Worm (Caenorhabditis elegans): ENCODE data around the gene tpan-1.
A peak's percentile ranks its signal among the peaks of the same experiment; 100 is the strongest.

The tpan-1 gene

DNA sequence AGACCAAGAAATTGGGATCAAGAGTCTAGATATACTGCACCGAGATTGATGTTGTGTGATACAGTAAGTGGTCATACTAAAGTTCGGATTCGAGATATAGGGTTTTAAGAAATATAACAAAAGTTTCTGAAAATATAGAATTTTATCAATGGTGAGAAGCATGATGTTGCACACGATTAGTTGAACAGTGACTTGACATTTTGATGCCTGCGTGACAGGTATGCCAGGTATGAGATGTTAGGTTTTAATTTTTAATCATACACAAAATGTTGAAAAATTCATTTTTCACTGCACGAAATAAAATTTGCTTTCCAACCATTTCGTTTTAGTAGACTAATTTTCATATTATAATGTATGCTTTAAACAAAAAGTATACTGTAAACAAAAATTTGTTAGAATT is 41.1 kb downstream of the tpan-1 start:
- TF ChIP-seq hlh-4 (tag; optimal IDR thresholded peaks at IDR 0.05): no peak
- TF ChIP-seq egl-13 (tag; optimal IDR thresholded peaks at IDR 0.05): no peak
- no peak for TF ChIP-seq elt-2 (tag; optimal IDR thresholded peaks at IDR 0.05)
- TF ChIP-seq C04F5.9 (tag; optimal IDR thresholded peaks at IDR 0.05): no peak
- no peak for TF ChIP-seq ces-1 (GFP tag; optimal IDR thresholded peaks at IDR 0.05)
- no peak for TF ChIP-seq grh-1 (GFP tag; IDR thresholded peaks at IDR 0.05)

DNA sequence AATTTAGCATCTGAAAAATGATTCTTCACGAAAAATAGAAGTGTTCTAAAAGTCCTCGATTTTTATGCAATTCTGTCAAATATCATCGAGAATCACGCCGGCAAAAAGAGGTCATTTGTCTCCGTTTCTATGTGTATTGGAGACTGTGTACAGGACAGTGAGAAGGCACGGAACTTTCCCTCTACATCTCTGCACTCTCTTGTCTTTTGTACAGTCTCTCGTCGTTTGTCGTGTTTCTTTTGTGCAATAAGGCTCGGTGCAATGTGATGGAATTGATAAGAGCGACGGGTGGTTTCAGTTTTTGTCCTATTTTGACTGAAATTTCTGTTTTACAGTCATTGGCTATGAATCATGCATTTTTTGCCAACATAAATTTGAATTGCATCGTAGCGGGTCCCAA is 42.6 kb downstream of the tpan-1 start:
- TF ChIP-seq grh-1 (GFP tag; IDR thresholded peaks at IDR 0.05) (no peak), elt-2 (tag; optimal IDR thresholded peaks at IDR 0.05) (peak; percentile 40), dpl-1 (GFP tag; optimal IDR thresholded peaks at IDR 0.05) (no peak), nhr-90 (tag; optimal IDR thresholded peaks at IDR 0.05; ENCODE audit: poor library complexity) (no peak), egl-13 (tag; optimal IDR thresholded peaks at IDR 0.05) (no peak), C34B4.2 (tag; optimal IDR thresholded peaks at IDR 0.05) (no peak), mab-9 (GFP tag; IDR thresholded peaks at IDR 0.05) (no peak), nhr-20 (tag; optimal IDR thresholded peaks at IDR 0.05) (peak; percentile 4), blmp-1 (tag; optimal IDR thresholded peaks at IDR 0.05) (peak; percentile 58), lin-35 (GFP tag; optimal IDR thresholded peaks at IDR 0.05) (peak in 1 of 2 experiments; percentile 32), nhr-85 (tag) (peak; percentile 34), mdl-1 (tag; optimal IDR thresholded peaks at IDR 0.05) (peak in 1 of 2 experiments; percentile 18), nhr-84 (tag; optimal IDR thresholded peaks at IDR 0.05) (no peak), lin-14 (GFP tag; optimal IDR thresholded peaks at IDR 0.05) (peak; percentile 21), snu-23 (GFP tag; optimal IDR thresholded peaks at IDR 0.05) (peak; percentile 16), rnt-1 (tag; optimal IDR thresholded peaks at IDR 0.05) (no peak), fkh-8 (tag; optimal IDR thresholded peaks at IDR 0.05) (no peak), lsy-2 (tag; optimal IDR thresholded peaks at IDR 0.05) (peak in 1 of 2 experiments; percentile 31), mef-2 (tag; optimal IDR thresholded peaks at IDR 0.05) (no peak)

DNA sequence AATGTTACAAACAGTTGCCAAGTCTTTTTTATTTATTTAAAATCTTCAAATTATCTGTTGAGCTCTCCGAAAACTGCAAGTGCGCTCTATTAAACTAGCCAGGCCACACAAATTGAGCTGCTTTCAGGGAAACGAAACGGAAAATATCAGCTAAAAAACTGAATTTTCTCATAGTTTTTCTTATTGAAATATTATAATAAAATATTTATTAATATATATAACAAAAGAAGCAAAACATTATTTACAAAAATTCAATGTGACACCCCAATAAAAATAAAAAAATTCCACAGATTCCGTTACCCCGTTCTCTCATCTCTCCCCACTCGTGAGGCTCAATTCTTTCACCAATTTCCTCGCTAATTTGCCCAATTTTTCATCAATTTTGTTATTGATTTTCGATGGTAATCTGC is 43.3 kb downstream of the tpan-1 start:
- TF ChIP-seq mdl-1 (tag; optimal IDR thresholded peaks at IDR 0.05) (no peak), skn-1 (tag; optimal IDR thresholded peaks at IDR 0.05) (no peak), isw-1 (GFP tag; IDR thresholded peaks at IDR 0.05) (peak; percentile 46; the same call in 1 of the 2 replicates), unc-62 (GFP tag; optimal IDR thresholded peaks at IDR 0.05) (no peak), C04F5.9 (tag; optimal IDR thresholded peaks at IDR 0.05) (no peak), nhr-20 (tag; optimal IDR thresholded peaks at IDR 0.05) (no peak), zag-1 (tag; optimal IDR thresholded peaks at IDR 0.05) (no peak), nhr-28 (tag; optimal IDR thresholded peaks at IDR 0.05) (no peak), blmp-1 (tag; optimal IDR thresholded peaks at IDR 0.05) (no peak), ztf-4 (tag; optimal IDR thresholded peaks at IDR 0.05) (no peak), irx-1 (tag; optimal IDR thresholded peaks at IDR 0.05) (no peak), lin-39 (tag; optimal IDR thresholded peaks at IDR 0.05) (no peak), xbp-1 (tag; optimal IDR thresholded peaks at IDR 0.05) (peak; percentile 33), ces-1 (GFP tag; optimal IDR thresholded peaks at IDR 0.05) (no peak), unc-30 (tag; optimal IDR thresholded peaks at IDR 0.05) (no peak), lin-35 (GFP tag; optimal IDR thresholded peaks at IDR 0.05) (no peak), nhr-85 (tag) (peak; percentile 63), efl-1 (optimal IDR thresholded peaks at IDR 0.05) (peak in 1 of 2 experiments; percentile 8), efl-1 (GFP tag; optimal IDR thresholded peaks at IDR 0.05 in 1 of 2) (peak in 1 of 2 experiments; percentile 6), nhr-47 (tag; optimal IDR thresholded peaks at IDR 0.05) (peak; percentile 58), mef-2 (tag; optimal IDR thresholded peaks at IDR 0.05) (no peak), egl-27 (tag; optimal IDR thresholded peaks at IDR 0.05) (no peak), hlh-4 (tag; optimal IDR thresholded peaks at IDR 0.05) (no peak), swsn-7 (tag; optimal IDR thresholded peaks at IDR 0.05) (peak; percentile 2), fkh-8 (tag; optimal IDR thresholded peaks at IDR 0.05) (peak; percentile 40), efl-3 (GFP tag; optimal IDR thresholded peaks at IDR 0.05) (no peak), egl-13 (tag; optimal IDR thresholded peaks at IDR 0.05) (peak; percentile 4), jun-1 (tag; optimal IDR thresholded peaks at IDR 0.05) (no peak), lin-15B (tag; optimal IDR thresholded peaks at IDR 0.05) (no peak), dpl-1 (GFP tag; optimal IDR thresholded peaks at IDR 0.05) (peak in 1 of 3 experiments; percentile 42), nhr-12 (tag; optimal IDR thresholded peaks at IDR 0.05) (no peak), unc-130 (tag; optimal IDR thresholded peaks at IDR 0.05) (no peak), F16B12.6 (tag; optimal IDR thresholded peaks at IDR 0.05) (no peak), rnt-1 (tag; optimal IDR thresholded peaks at IDR 0.05) (no peak), lsy-2 (tag; optimal IDR thresholded peaks at IDR 0.05) (peak in 1 of 2 experiments; percentile 53), pax-3 (tag; optimal IDR thresholded peaks at IDR 0.05) (peak; percentile 60), fkh-10 (GFP tag; optimal IDR thresholded peaks at IDR 0.05) (no peak), aha-1 (tag; optimal IDR thresholded peaks at IDR 0.05) (no peak), C16A3.4 (tag; optimal IDR thresholded peaks at IDR 0.05) (peak; percentile 22), lir-3 (tag; optimal IDR thresholded peaks at IDR 0.05; ENCODE audit: poor library complexity) (peak; percentile 37)

Data from whole organism, L1 larva.